Fruit fly (Drosophila melanogaster) whole organism, embryonic: Measurements from ENCODE around the gene Muc26B.

ENCODE experiments used
- B-H2 ChIP-seq: fragments of 200-800 bp; sonication (Bioruptor generic); optimal IDR thresholded peaks from 2 replicates; lab custom pipeline; 2018; ENCODE audit warnings: missing biosample characterization, mild to moderate bottlenecking, missing genetic modification characterization
- CG10959 ChIP-seq: fragments of 200-800 bp; sonication (Bioruptor generic); IDR thresholded peaks from 2 replicates; pipeline ENCODE4 v1.3.6; 2022; ENCODE audit warnings: missing biosample characterization, missing genetic modification characterization
- CG10979 ChIP-seq: fragments of 200-800 bp; sonication (Bioruptor generic); optimal IDR thresholded peaks from 2 replicates; lab custom pipeline; 2018; ENCODE audit warnings: missing biosample characterization, mild to moderate bottlenecking, missing genetic modification characterization, moderate library complexity
- CG11504 ChIP-seq: fragments of 200-800 bp; sonication (Bioruptor generic); optimal IDR thresholded peaks from 3 replicates; lab custom pipeline; 2019; ENCODE audit warnings: missing biosample characterization, mild to moderate bottlenecking, missing genetic modification characterization, moderate library complexity
- CG12071 ChIP-seq: fragments of 200-800 bp; sonication (Bioruptor generic); optimal IDR thresholded peaks from 3 replicates; lab custom pipeline; 2018; ENCODE audit warnings: missing biosample characterization, mild to moderate bottlenecking, missing genetic modification characterization
- CG12104 ChIP-seq: fragments of 200-800 bp; sonication (Bioruptor generic); optimal IDR thresholded peaks from 3 replicates; lab custom pipeline; 2016; ENCODE audit warnings: missing biosample characterization, missing genetic modification characterization
- CG13287 ChIP-seq: fragments of 200-800 bp; sonication (Bioruptor generic); IDR thresholded peaks from 2 replicates; pipeline ENCODE4 v1.3.6; 2022; ENCODE audit warnings: missing biosample characterization, missing genetic modification characterization; ENCODE audit not compliant: partially characterized antibody
- CG13296 ChIP-seq: fragments of 200-800 bp; sonication (Bioruptor generic); optimal IDR thresholded peaks from 3 replicates; lab custom pipeline; 2018; ENCODE audit warnings: missing biosample characterization, mild to moderate bottlenecking, missing genetic modification characterization
- CG14014 ChIP-seq: fragments of 200-800 bp; sonication (Bioruptor generic); IDR thresholded peaks from 2 replicates; pipeline ENCODE4 v1.3.6; 2022; ENCODE audit warnings: missing biosample characterization, missing genetic modification characterization
- CG14667 ChIP-seq: fragments of 200-800 bp; sonication (Bioruptor generic); IDR thresholded peaks from 2 replicates; pipeline ENCODE4 v1.3.6; 2022; ENCODE audit warnings: missing biosample characterization, missing genetic modification characterization
- CG15011 ChIP-seq: fragments of 200-800 bp; sonication (Bioruptor generic); optimal IDR thresholded peaks from 3 replicates; lab custom pipeline; 2018; ENCODE audit warnings: missing biosample characterization, mild to moderate bottlenecking, missing genetic modification characterization
- CG15073 ChIP-seq: fragments of 200-800 bp; sonication (Bioruptor generic); optimal IDR thresholded peaks from 2 replicates; lab custom pipeline; 2016; ENCODE audit warnings: missing biosample characterization, missing genetic modification characterization
- CG15269 ChIP-seq: fragments of 200-800 bp; sonication (Bioruptor generic); optimal IDR thresholded peaks from 2 replicates; lab custom pipeline; 2018; ENCODE audit warnings: missing biosample characterization, mild to moderate bottlenecking, missing genetic modification characterization, moderate library complexity
- CG1647 ChIP-seq: fragments of 200-800 bp; sonication (Bioruptor generic); optimal IDR thresholded peaks from 3 replicates; lab custom pipeline; 2016; ENCODE audit warnings: missing biosample characterization, missing genetic modification characterization
- CG16815 ChIP-seq: fragments of 200-800 bp; sonication (Bioruptor generic); optimal IDR thresholded peaks from 3 replicates; lab custom pipeline; 2017; ENCODE audit warnings: missing biosample characterization, mild to moderate bottlenecking, missing genetic modification characterization
- CG17328 ChIP-seq: fragments of 200-800 bp; sonication (Bioruptor generic); IDR thresholded peaks from 2 replicates; pipeline ENCODE4 v1.3.6; 2022; ENCODE audit warnings: missing biosample characterization, missing genetic modification characterization
- CG17802 ChIP-seq: fragments of 200-800 bp; sonication (Bioruptor generic); optimal IDR thresholded peaks from 2 replicates; lab custom pipeline; 2018; ENCODE audit warnings: missing biosample characterization, mild to moderate bottlenecking, missing genetic modification characterization, moderate library complexity
- CG2678 ChIP-seq: fragments of 200-800 bp; sonication (Bioruptor generic); optimal IDR thresholded peaks from 3 replicates; lab custom pipeline; 2019; ENCODE audit warnings: missing biosample characterization, mild to moderate bottlenecking, missing genetic modification characterization, moderate library complexity
- CG3407 ChIP-seq: fragments of 200-800 bp; sonication (Bioruptor generic); optimal IDR thresholded peaks from 2 replicates; lab custom pipeline; 2018; ENCODE audit warnings: missing biosample characterization, mild to moderate bottlenecking, missing genetic modification characterization
- CG42726 ChIP-seq: fragments of 200-800 bp; sonication (Bioruptor generic); IDR thresholded peaks from 2 replicates; pipeline ENCODE4 v1.3.6; 2022; ENCODE audit warnings: missing biosample characterization, missing genetic modification characterization; ENCODE audit not compliant: partially characterized antibody
- CG43689 ChIP-seq: fragments of 200-800 bp; sonication (Bioruptor generic); IDR thresholded peaks from 2 replicates; pipeline ENCODE4 v1.3.6; 2022; ENCODE audit warnings: missing biosample characterization, missing genetic modification characterization
- CoRest ChIP-seq: fragments of 200-800 bp; sonication (Bioruptor generic); optimal IDR thresholded peaks from 3 replicates; lab custom pipeline; 2018; ENCODE audit warnings: missing biosample characterization, mild to moderate bottlenecking, missing genetic modification characterization, moderate library complexity
- D19B ChIP-seq: fragments of 200-800 bp; sonication (Bioruptor generic); optimal IDR thresholded peaks from 2 replicates; lab custom pipeline; 2017; ENCODE audit warnings: missing biosample characterization, mild to moderate bottlenecking, missing genetic modification characterization
- Ets97D ChIP-seq: fragments of 200-800 bp; sonication (Bioruptor generic); optimal IDR thresholded peaks from 3 replicates; lab custom pipeline; 2016; ENCODE audit warnings: missing biosample characterization, missing genetic modification characterization
- Lhr ChIP-seq: fragments of 200-800 bp; sonication (Bioruptor generic); optimal IDR thresholded peaks from 3 replicates; lab custom pipeline; 2017; ENCODE audit warnings: mild to moderate bottlenecking, missing biosample characterization, missing genetic modification reagents, missing genetic modification characterization
- MBD-R2 ChIP-seq: fragments of 200-800 bp; sonication (Bioruptor generic); IDR thresholded peaks from 2 replicates; pipeline ENCODE4 v1.3.6; 2022; ENCODE audit warnings: missing biosample characterization, missing genetic modification characterization
- Myb ChIP-seq: fragments of 200-800 bp; sonication (Bioruptor generic); optimal IDR thresholded peaks from 2 replicates; lab custom pipeline; 2016; ENCODE audit warnings: missing biosample characterization, missing genetic modification characterization
- Six4 ChIP-seq: fragments of 200-800 bp; sonication (Bioruptor generic); optimal IDR thresholded peaks from 2 replicates; lab custom pipeline; 2016; ENCODE audit warnings: missing biosample characterization, missing genetic modification characterization
- Sry-δ ChIP-seq: fragments of 200-800 bp; sonication (Bioruptor generic); optimal IDR thresholded peaks from 2 replicates; lab custom pipeline; 2016; ENCODE audit warnings: missing biosample characterization, missing genetic modification characterization
- Stat92E ChIP-seq, 3 experiments: fragments of >200 bp in 2 of 3; fragments of 200-800 bp in 1 of 3; sonication (Bioruptor generic) in 1 of 3; optimal IDR thresholded peaks; 2 replicates each; lab custom pipeline; 2017 to 2019; ENCODE audit warnings: missing biosample characterization in 3 of 3, missing genetic modification characterization in 3 of 3, mild to moderate bottlenecking in 1 of 3, moderate library complexity in 1 of 3
- Tbp ChIP-seq: fragments of >200 bp; optimal IDR thresholded peaks from 2 replicates; lab custom pipeline; 2018; ENCODE audit warnings: missing biosample characterization, missing genetic modification characterization
- YL-1 ChIP-seq: fragments of 200-800 bp; sonication (Bioruptor generic); optimal IDR thresholded peaks from 3 replicates; lab custom pipeline; 2017; ENCODE audit warnings: missing biosample characterization, mild to moderate bottlenecking, missing genetic modification characterization
- crc ChIP-seq: fragments of 200-800 bp; sonication (Bioruptor generic); optimal IDR thresholded peaks from 2 replicates; lab custom pipeline; 2016; ENCODE audit warnings: missing biosample characterization, missing genetic modification characterization
- da ChIP-seq: fragments of 200-800 bp; sonication (Bioruptor generic); optimal IDR thresholded peaks from 2 replicates; lab custom pipeline; 2016; ENCODE audit warnings: missing biosample characterization, missing genetic modification characterization
- eyg ChIP-seq: fragments of 200-800 bp; sonication (Bioruptor generic); optimal IDR thresholded peaks from 3 replicates; lab custom pipeline; 2016; ENCODE audit warnings: missing biosample characterization, missing genetic modification characterization
- ftz-f1 ChIP-seq: fragments of 200-800 bp; sonication (Bioruptor generic); optimal IDR thresholded peaks from 2 replicates; lab custom pipeline; 2016; ENCODE audit warnings: missing biosample characterization, missing genetic modification characterization
- her ChIP-seq: fragments of 200-800 bp; sonication (Bioruptor generic); optimal IDR thresholded peaks from 2 replicates; lab custom pipeline; 2016; ENCODE audit warnings: missing biosample characterization, missing genetic modification characterization
- hth ChIP-seq: fragments of >200 bp; optimal IDR thresholded peaks from 2 replicates; lab custom pipeline; 2017; ENCODE audit warnings: inconsistent platforms
- jigr1 ChIP-seq: fragments of 200-800 bp; sonication (Bioruptor generic); IDR thresholded peaks from 3 replicates; pipeline ENCODE4 v1.3.6; 2022; ENCODE audit warnings: missing biosample characterization, missing genetic modification characterization
- lilli ChIP-seq: fragments of 200-800 bp; sonication (Bioruptor generic); optimal IDR thresholded peaks from 3 replicates; lab custom pipeline; 2016; ENCODE audit warnings: missing biosample characterization, missing genetic modification characterization
- lmd ChIP-seq: fragments of 200-800 bp; sonication (Bioruptor generic); IDR thresholded peaks from 2 replicates; pipeline ENCODE4 v1.3.6; 2022; ENCODE audit warnings: missing biosample characterization, missing genetic modification characterization
- mld ChIP-seq: fragments of 200-800 bp; sonication (Bioruptor generic); IDR thresholded peaks from 3 replicates; pipeline ENCODE4 v1.3.6; 2022; ENCODE audit warnings: missing biosample characterization, missing genetic modification characterization; ENCODE audit not compliant: partially characterized antibody
- pros ChIP-seq: fragments of 200-800 bp; sonication (Bioruptor generic); optimal IDR thresholded peaks from 3 replicates; lab custom pipeline; 2019; ENCODE audit warnings: missing biosample characterization, mild to moderate bottlenecking, missing genetic modification characterization, moderate library complexity
- sc ChIP-seq, 3 experiments: fragments of >200 bp in 2 of 3; fragments of 200-800 bp in 1 of 3; sonication (Bioruptor generic) in 1 of 3; optimal IDR thresholded peaks; 2 replicates in 2 of 3; 3 replicates in 1 of 3; lab custom pipeline; 2017; ENCODE audit warnings: mild to moderate bottlenecking in 1 of 3, missing biosample characterization in 1 of 3, missing genetic modification characterization in 1 of 3, missing genetic modification reagents in 1 of 3
- shn ChIP-seq: fragments of 200-800 bp; sonication (Bioruptor generic); optimal IDR thresholded peaks from 3 replicates; lab custom pipeline; 2016; ENCODE audit warnings: missing biosample characterization, missing genetic modification characterization
- sr ChIP-seq: fragments of 200-800 bp; sonication (Bioruptor generic); IDR thresholded peaks from 3 replicates; pipeline ENCODE4 v1.3.6; 2022; ENCODE audit warnings: missing biosample characterization, missing genetic modification characterization
- unc-4 ChIP-seq: fragments of 200-800 bp; sonication (Bioruptor generic); IDR thresholded peaks from 2 replicates; pipeline ENCODE4 v1.3.6; 2022; ENCODE audit warnings: missing biosample characterization, missing genetic modification characterization; ENCODE audit not compliant: partially characterized antibody
- vnd ChIP-seq: fragments of 200-800 bp; sonication (Bioruptor generic); IDR thresholded peaks from 3 replicates; pipeline ENCODE4 v1.3.6; 2022; ENCODE audit warnings: missing biosample characterization, missing genetic modification characterization; ENCODE audit not compliant: partially characterized antibody

Muc26B gene

DNA sequence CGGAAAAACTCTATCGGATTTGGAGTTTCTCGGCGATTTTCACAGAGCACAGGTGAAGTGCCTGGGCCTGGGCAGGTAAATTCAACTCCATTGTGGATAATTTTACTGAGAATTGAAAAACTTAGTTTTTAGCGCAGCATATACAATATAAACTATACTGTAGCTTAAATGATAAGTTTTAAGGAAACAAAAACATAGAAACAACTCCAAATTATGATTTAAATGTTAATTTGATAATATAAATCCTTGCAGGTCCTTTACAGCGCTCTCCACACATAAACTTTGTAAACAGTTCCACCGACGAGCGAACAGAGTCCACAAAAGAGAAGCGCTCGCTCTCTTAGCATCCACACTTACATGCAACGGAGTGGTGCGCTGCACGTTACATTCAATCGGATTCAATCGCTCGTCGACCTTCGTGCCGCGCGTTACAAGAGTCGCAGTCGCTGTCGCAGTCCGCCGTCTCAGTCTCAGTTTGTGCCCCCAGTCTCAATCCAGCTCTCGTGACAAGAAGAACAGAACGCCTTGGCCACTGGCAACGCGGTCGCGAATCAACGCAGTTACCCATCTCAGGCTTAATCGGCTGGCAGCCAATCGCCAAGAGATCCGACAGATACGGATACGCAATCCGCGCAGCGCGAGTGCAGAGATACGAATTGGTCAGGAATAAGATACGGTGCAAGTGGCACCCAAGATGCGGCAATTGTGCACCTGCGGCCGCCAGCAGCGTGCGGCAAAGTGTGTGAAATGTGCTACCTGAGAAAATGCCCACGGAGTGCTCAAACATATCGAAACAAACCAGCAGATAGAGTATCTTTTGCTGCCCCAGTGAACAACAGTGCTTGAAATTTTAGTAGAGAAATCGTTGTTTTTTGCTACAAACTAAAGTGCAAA is 27.2 kb downstream of the Muc26B start, which contains the start of gene smal (continued):
- TF ChIP-seq CG12104 (GFP tag; lab: Kevin White, UChicago) = no peak
- no peak; the same call in 1 of the 2 replicates for TF ChIP-seq CG14667 (GFP tag; lab: Robert Waterston, UW)
- no peak for TF ChIP-seq CG13287
- TF ChIP-seq CG10959 (GFP tag; lab: Robert Waterston, UW) = no peak
- peak; percentile 34 for TF ChIP-seq CG12071 (GFP tag; lab: Kevin White, UChicago)
- TF ChIP-seq Stat92E (GFP tag; optimal IDR thresholded peaks at IDR 0.05; lab: Kevin White, UChicago) = peak in 1 of 3 experiments; percentile 26
- no peak for TF ChIP-seq CG15269 (tag; lab: Kevin White, UChicago)
- peak; percentile 36 for TF ChIP-seq ftz-f1 (GFP tag; lab: Kevin White, UChicago)
- no peak for TF ChIP-seq Lhr
- no peak for TF ChIP-seq CoRest (tag; lab: Kevin White, UChicago)
- peak; percentile 70 for TF ChIP-seq mld (GFP tag; lab: Robert Waterston, UW)
- peak; percentile 60 for TF ChIP-seq pros (GFP tag; lab: Kevin White, UChicago)
- no peak for TF ChIP-seq Six4 (GFP tag; lab: Kevin White, UChicago)
- no peak for TF ChIP-seq shn (GFP tag; lab: Kevin White, UChicago)
- TF ChIP-seq eyg (GFP tag; lab: Kevin White, UChicago) = no peak
- no peak for TF ChIP-seq CG1647 (GFP tag; lab: Kevin White, UChicago)
- peak; percentile 65; the same call in 1 of the 2 replicates for TF ChIP-seq CG42726
- TF ChIP-seq hth (lab: Kevin White, UChicago) = no peak
- no peak for TF ChIP-seq lilli
- no peak for TF ChIP-seq CG17802 (tag; lab: Kevin White, UChicago)
- peak; percentile 9 for TF ChIP-seq CG11504 (tag; lab: Kevin White, UChicago)
- TF ChIP-seq crc (GFP tag; lab: Kevin White, UChicago) = no peak
- no peak for TF ChIP-seq CG2678
- TF ChIP-seq lmd (GFP tag; lab: Robert Waterston, UW) = no peak
- no peak for TF ChIP-seq unc-4 (GFP tag; lab: Robert Waterston, UW)
- TF ChIP-seq vnd = peak; percentile 33; the same call in 2 of the 3 replicates
- TF ChIP-seq CG43689 = no peak
- TF ChIP-seq Tbp = no peak
- TF ChIP-seq CG3407 (GFP tag; lab: Kevin White, UChicago) = no peak
- TF ChIP-seq B-H2 (GFP tag; lab: Kevin White, UChicago) = no peak
- TF ChIP-seq CG17328 (GFP tag; lab: Robert Waterston, UW) = peak; percentile 28; the same call in 1 of the 2 replicates
- no peak for TF ChIP-seq Sry-δ (GFP tag; lab: Kevin White, UChicago)
- peak; percentile 20 for TF ChIP-seq her
- no peak for TF ChIP-seq jigr1 (GFP tag; lab: Robert Waterston, UW)
- TF ChIP-seq MBD-R2 (GFP tag; lab: Robert Waterston, UW) = no peak
- TF ChIP-seq CG15011 (GFP tag; lab: Kevin White, UChicago) = no peak
- TF ChIP-seq CG13296 (GFP tag; lab: Kevin White, UChicago) = no peak
- no peak for TF ChIP-seq D19B (GFP tag; lab: Kevin White, UChicago)
- no peak for TF ChIP-seq Myb (GFP tag; lab: Kevin White, UChicago)
- no peak for TF ChIP-seq Ets97D
- TF ChIP-seq CG10979 (tag; lab: Kevin White, UChicago) = peak; percentile 13
- TF ChIP-seq da = no peak
- no peak for TF ChIP-seq YL-1
- no peak for TF ChIP-seq CG14014
- no peak for TF ChIP-seq CG16815
- no peak for TF ChIP-seq sc (optimal IDR thresholded peaks at IDR 0.05; lab: Kevin White, UChicago)
- TF ChIP-seq sc (GFP tag; optimal IDR thresholded peaks at IDR 0.05; lab: Kevin White, UChicago) = no peak
- no peak for TF ChIP-seq CG15073 (GFP tag; lab: Kevin White, UChicago)
- TF ChIP-seq sr = 0 out of 3 replicates have a peak, but pooled peaks have one; percentile 32
